Fruit fly (Drosophila melanogaster): ENCODE results near the gene CG8042.
A peak's percentile ranks its signal among the peaks of the same experiment; 100 is the strongest.

Gene CG8042

DNA sequence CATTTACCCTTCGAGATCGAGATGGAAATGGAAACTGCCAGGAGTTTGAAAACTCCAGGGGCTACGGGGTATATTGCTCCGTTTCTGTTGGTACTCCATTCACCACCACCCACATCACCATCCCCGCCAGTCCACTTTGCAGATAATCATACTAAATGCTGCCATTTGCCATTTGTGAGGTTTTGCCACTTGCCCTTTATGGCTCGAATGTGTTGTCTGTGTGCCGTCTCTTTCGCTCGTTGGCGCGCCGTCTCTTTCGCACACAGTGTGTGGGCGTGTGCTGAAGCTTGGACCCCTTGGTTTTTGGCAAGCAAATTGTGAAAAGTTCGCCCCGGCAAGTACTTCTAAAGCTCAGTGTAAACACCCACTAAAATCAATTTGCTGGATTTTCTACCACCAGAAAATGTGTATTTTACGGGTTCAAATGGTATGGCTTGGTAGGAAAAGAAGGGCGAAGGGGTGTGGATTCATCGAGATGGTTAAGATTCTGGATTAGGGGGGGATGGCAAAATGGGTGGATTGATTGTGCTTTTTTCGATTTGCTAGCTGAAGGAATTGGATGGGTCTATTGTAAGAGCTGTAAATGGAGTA is 16.1 kb downstream of the CG8042 start:
- TF ChIP-seq CG8478 (optimal IDR thresholded peaks at IDR 0.05): no peak
- no peak for TF ChIP-seq CTCF (optimal IDR thresholded peaks at IDR 0.05)

DNA sequence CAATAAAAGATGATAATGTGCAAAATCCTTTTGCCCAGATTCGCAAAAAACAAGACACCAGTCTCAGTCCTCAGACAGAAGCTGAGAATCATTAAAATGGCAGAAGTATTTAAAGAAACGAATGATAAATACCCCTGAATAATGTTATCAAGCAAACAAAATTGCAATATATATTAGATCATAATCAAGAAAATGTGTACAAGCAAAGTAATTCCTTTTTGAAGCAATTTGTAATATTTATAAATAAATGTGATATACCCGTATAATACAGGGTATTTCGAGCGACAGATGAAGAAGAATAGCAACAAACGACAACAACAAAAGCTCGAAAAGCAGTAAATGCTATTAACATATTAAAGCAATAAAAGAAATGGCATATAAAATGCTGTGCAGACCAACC is 16.7 kb downstream of the CG8042 start:
- TF ChIP-seq CTCF (optimal IDR thresholded peaks at IDR 0.05): no peak
- TF ChIP-seq CG8478 (optimal IDR thresholded peaks at IDR 0.05): no peak

DNA sequence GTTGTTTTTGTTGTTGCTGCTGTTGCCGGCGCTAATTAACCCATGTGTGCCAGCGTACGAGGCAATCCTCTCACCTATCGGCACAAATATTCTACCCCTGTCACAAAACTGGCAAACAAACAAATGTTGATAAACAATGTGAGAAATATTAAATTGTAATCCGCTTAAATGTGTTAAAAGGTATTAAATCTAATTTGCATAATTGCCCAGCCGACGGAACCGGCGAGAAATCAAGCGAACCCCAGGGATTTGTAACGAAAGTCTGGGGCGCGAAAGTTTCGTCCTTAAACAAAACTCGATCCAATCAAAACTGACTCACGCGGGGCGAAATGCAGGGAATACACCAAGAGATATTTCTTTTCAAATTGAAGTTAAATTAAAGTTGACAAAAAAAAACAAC is 18.1 kb downstream of the CG8042 start:
- no peak for TF ChIP-seq CG8478 (optimal IDR thresholded peaks at IDR 0.05)
- no peak for TF ChIP-seq CTCF (optimal IDR thresholded peaks at IDR 0.05)

DNA sequence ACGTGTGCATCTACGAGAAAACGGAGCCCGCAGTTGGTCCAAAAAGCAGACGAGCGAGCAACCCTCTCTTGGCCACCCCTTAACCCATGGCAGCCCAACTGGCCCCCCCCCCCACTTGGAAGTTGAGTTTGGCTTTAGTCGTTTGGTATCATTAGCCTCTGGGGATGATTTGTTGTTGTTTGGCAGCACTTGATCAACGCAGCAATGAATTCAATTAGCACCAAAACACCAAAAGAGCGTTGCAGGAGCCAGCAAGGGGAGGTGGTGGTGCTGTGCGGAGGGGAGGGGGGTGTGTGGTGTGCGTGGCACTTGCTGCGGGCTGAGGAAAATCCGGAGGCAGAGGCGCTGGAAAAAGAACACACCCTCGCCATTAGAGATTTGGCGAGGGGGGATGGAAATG is 19.8 kb downstream of the CG8042 start:
- no peak for TF ChIP-seq CG8478 (optimal IDR thresholded peaks at IDR 0.05)
- TF ChIP-seq CTCF (optimal IDR thresholded peaks at IDR 0.05): no peak

DNA sequence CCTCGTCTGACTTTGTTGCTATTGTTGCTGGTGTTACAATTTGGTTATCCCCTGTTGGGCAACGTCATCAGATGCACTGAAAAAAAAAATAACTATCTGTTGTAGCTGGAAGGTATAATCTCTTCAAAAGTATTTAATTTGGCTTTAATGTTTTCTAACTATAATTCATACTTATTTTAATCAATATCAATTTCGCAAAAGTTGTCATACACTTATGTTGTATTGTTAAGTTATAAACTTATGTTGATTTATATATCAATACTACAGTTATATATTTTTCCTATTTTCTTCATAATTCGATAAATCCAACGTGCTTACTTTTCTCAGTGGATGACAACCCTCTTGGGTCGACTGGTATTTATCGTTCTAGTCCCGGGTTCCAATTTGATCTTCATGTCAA is 21.1 kb downstream of the CG8042 start:
- TF ChIP-seq CTCF (optimal IDR thresholded peaks at IDR 0.05): no peak
- no peak for TF ChIP-seq CG8478 (optimal IDR thresholded peaks at IDR 0.05)

DNA sequence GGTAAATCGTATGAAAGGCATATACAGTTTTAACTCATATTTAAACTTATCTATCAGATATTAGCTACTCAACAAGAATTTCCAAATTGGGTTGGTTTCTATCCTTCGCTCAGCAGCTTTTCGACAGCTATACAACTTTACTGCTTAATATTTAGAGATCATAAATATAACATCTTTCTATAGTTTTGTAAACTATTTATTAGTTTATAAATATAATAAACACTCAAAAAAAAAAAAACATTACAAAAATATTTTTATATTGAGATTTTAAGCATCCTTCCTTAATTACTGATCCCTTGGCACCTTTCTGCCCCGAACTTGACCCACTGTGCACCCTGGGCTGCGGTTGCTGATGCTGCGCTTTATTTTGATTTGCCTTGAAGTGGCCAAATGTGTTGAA is 21.8 kb downstream of the CG8042 start:
- no peak for TF ChIP-seq CG8478 (optimal IDR thresholded peaks at IDR 0.05)
- TF ChIP-seq CTCF (optimal IDR thresholded peaks at IDR 0.05): no peak

DNA sequence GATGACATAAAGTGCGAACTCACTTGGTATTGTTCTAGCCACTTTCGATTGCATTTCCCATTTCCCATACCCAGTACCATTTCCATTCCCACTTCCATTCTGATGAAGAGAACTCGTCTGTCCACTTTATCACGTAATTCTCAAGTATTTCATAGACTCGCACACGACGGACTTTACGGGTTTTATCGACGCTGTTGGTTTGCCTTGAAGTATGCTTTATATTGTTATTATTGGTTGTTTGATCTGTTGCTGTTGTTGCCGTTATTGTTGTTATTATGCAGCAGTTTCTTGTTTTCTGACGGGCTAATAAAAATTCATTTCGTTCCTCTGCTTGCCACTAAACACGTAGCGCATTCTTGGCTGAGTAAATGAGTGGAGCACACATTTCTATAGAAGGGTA is 22.2 kb downstream of the CG8042 start:
- TF ChIP-seq CG8478 (optimal IDR thresholded peaks at IDR 0.05): no peak
- no peak for TF ChIP-seq CTCF (optimal IDR thresholded peaks at IDR 0.05)

DNA sequence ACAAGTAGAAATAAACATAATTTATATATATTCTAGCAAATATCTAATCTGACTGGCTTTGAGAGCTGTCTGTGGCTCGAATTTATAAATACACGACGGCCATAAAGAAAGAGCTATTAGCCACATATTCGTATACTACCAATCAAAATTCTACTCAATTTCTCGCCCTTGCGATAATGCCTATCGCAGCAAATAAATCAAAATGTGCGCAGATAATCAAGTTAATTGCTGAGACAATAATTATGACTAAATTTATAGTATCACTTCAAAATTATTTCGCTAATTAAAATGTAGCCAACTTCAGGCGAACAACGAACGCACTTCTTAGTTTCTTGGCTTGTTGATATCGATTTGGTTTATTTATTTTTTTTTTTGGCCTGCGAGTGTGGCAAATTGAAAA is 22.9 kb downstream of the CG8042 start:
- TF ChIP-seq CG8478 (optimal IDR thresholded peaks at IDR 0.05) (no peak), CTCF (optimal IDR thresholded peaks at IDR 0.05) (no peak)

DNA sequence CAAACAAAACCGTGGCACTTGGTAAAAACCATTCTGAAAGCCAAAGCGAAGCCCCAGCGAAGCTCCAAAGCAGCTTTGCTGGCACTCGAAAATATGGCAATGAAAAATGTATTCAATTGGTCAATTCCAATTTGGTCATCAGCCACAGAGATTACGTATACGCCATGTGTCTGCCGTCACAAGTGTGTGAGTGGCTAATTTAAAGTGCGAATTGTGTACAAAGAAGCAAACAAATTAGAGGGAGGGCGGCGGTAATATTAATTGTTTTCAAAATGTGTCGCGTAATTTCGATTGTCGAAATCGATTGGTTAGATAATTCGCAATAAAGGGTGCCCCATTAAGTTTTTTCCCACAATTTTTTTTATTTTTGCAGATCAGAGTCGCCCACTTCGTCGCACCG is 25.0 kb downstream of the CG8042 start:
- TF ChIP-seq CTCF (optimal IDR thresholded peaks at IDR 0.05) (no peak), CG8478 (optimal IDR thresholded peaks at IDR 0.05) (no peak)

DNA sequence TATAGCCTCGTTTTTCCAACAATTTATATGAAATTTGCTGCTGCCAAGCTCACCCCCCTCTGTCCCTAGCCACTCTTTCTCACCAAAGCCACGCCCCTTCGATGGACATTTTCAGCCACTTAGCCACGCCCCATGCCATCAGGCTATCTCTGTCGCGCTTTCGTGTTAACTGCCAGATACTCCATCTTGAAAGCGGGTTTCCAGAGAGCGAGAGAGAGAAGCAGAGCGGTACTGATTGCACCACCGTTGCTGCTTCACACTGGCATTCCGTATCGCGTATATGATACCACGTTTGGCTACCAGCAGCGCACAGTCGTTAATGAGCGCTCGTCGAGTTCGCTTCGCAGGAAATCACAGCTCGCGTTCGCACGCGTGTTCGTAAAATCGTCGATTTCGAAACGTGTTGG is 26.9 kb downstream of the CG8042 start, which contains the start of gene exex:
exex (plus strand) TSS at position 307 of the 407 bp plus-strand sequence.
- no peak for TF ChIP-seq CG8478 (optimal IDR thresholded peaks at IDR 0.05)
- peak in 1 of 2 experiments; percentile 1 for TF ChIP-seq CTCF (optimal IDR thresholded peaks at IDR 0.05)

DNA sequence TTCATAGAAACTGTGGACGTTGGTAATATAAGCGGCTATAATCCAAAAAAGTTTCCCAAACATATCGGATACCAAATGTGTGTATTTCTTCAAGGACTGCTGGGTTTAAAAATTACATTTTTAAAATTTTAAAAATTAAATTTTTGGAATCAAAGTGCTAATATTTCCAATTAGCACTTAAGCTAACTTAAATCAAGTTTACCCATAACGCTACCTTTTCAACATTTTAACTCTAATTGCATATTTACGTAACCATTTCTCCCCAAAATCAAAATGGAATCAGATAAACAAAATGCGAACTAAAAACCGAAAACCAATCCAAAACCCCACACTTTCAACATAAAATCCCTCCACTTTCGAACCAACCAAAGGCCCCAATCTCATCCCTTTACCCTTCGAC is 28.6 kb downstream of the CG8042 start, which contains the start of gene CG43880:
CG43880 (minus strand) TSS at position 101 of the 400 bp plus-strand sequence.
- TF ChIP-seq CG8478 (optimal IDR thresholded peaks at IDR 0.05) (no peak), CTCF (optimal IDR thresholded peaks at IDR 0.05) (no peak)

DNA sequence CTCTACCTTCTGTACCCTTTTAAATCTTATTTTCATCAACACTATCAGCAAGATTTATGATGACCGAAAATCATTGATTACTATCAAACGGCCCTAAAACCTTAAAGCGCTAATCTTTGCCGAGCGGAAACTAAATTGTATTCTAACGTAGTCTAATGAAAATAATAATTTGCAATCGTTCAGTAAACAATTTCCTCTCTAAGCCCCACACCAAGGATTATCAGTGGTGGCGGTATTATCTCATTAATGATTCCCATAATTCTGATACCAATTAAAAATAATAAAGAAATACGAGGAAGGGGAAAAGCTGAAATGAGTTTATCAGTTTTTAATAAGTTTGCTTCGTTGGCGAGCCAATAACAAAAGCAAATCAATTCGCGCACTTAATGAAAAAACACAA is 30.8 kb downstream of the CG8042 start:
- TF ChIP-seq CG8478 (optimal IDR thresholded peaks at IDR 0.05) (no peak), CTCF (optimal IDR thresholded peaks at IDR 0.05) (no peak)

DNA sequence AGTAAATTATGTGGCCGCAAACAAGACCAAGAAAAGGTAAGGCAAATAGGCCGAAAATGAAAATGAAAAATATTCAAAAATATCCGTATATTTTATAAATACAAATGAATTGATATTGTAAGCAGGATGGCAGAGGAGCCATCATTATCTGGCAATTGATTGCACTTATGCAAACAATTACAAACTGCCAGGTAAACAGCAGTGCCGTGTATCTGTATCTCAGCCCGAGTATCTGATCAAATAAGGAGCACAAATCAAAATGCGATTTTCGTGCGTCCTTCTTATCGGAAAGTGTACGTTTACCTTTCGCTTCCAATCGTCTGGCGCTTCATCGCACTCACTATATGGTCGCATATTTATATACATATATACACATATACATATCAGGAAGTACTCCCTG is 31.7 kb downstream of the CG8042 start:
- TF ChIP-seq CTCF (optimal IDR thresholded peaks at IDR 0.05): no peak
- no peak for TF ChIP-seq CG8478 (optimal IDR thresholded peaks at IDR 0.05)

DNA sequence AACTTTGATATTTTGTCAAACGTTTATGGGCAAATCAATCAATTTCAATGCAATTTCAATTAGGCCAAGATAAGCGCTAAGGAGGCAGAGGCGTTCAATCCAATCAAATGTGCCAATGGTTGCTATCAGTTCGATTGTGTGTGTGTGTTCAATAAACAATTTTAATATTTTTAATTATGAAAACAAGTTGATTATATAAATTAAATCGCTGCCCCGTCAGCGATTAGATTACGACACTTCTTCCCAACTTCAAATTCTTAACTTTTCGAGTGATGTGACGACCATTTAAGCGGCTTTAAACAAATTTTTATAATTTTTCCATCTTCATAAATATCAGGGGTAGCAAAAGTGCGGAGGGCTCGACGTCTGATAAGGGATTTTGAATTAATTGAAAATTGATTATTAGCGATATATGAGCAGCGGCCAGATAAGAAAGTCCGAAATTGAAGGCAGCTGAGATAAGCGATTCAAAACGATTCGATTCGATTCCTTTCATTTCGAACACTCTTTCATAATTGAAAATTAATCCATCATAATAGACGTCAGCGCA is 32.3 kb downstream of the CG8042 start:
- TF ChIP-seq CG8478 (optimal IDR thresholded peaks at IDR 0.05) (no peak), CTCF (optimal IDR thresholded peaks at IDR 0.05) (no peak)

DNA sequence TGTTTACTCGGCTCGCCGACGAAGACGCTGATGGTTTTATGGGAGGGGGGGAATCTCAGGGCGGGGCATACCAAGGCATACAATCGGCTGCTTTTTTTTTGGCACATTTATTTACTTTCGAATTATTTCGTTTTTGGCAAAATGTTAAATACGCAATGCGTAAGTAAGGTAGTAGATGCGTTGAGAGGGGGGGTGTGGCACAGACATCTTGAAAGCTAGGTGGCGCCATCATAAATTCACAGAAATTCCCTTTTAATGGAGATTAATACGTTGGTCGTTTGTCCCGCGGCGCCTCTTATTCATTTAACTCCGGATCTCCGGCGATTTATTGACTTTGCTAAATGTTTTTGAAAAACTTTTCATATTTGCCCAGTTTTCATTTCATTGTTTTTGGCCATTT is 33.3 kb downstream of the CG8042 start:
- no peak for TF ChIP-seq CG8478 (optimal IDR thresholded peaks at IDR 0.05)
- TF ChIP-seq CTCF (optimal IDR thresholded peaks at IDR 0.05): peak; percentile 51 to 68

DNA sequence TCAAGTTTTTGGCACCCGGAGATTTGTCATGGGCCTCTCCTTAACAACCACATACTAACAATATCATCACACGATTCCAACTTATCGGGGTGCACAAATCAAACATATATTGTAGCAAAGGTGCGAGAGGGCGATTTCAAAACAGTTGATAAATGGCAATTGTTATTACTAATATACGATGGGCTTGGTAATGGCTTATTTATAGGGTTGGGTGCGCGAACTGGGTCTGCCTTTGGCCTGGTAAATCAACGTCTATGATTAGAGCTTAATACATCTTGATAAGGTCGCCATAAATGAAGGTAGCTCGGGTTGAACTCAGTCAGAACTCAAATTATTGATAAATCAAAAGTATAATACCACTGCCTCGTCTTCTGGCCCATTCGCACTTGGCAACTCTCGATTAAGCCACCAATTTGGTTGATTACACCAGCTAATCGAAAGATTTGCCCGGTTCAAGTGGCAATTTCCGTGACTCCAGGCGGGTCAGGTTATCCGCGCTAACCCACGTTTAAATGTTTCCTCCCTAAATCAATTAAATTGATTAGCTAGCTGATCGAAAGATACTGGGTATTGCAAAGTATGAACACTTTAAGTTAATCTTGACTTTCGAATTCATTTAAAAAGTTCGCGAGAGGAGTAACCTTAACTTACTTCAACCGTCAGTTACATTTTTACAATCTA is 34.1 kb downstream of the CG8042 start:
- TF ChIP-seq CG8478 (optimal IDR thresholded peaks at IDR 0.05) (no peak), CTCF (optimal IDR thresholded peaks at IDR 0.05) (no peak)
